Worm (Caenorhabditis elegans): ENCODE measurements around the gene mog-2.

The mog-2 gene

ce11 chrII:4299227-4299703 lies 24.9 kb upstream of the mog-2 start, which contains the start of gene sco-1 (continued):
- TF ChIP-seq C16A3.4 (tag; optimal IDR thresholded peaks at IDR 0.05) (peak; percentile 93), lsy-2 (tag; optimal IDR thresholded peaks at IDR 0.05) (peak; percentile 96 to 97), Y116A8C.19 (tag; optimal IDR thresholded peaks at IDR 0.05; ENCODE audit: borderline replicate concordance) (peak; percentile 85), ceh-82 (tag; optimal IDR thresholded peaks at IDR 0.05) (peak; percentile 97 to 98 (median 98)), mdl-1 (tag; optimal IDR thresholded peaks at IDR 0.05) (peak in 1 of 2 experiments; percentile 92), lir-3 (tag; optimal IDR thresholded peaks at IDR 0.05; ENCODE audit: poor library complexity) (peak; percentile 98), efl-3 (GFP tag; optimal IDR thresholded peaks at IDR 0.05) (peak; percentile 90), zip-4 (GFP tag; optimal IDR thresholded peaks at IDR 0.05) (peak; percentile 93), mef-2 (tag; optimal IDR thresholded peaks at IDR 0.05) (peak; percentile 34), aly-2 (tag; optimal IDR thresholded peaks at IDR 0.05) (peak; percentile 68), ceh-90 (tag; optimal IDR thresholded peaks at IDR 0.05) (peak; percentile 90), tlp-1 (tag; optimal IDR thresholded peaks at IDR 0.05) (no peak), nhr-85 (tag) (peak; percentile 99), sox-4 (tag; optimal IDR thresholded peaks at IDR 0.05) (peak; percentile 95), nhr-237 (tag; optimal IDR thresholded peaks at IDR 0.05) (peak; percentile 85), ama-1 (optimal IDR thresholded peaks at IDR 0.05) (peak; percentile 78), ceh-88 (GFP tag; IDR thresholded peaks at IDR 0.05) (peak; percentile 92), isw-1 (GFP tag; IDR thresholded peaks at IDR 0.05) (peak; percentile 98), hpl-2 (GFP tag; optimal IDR thresholded peaks at IDR 0.05) (peak; percentile 70), fkh-10 (GFP tag; optimal IDR thresholded peaks at IDR 0.05) (peak; percentile 91), dpl-1 (GFP tag; optimal IDR thresholded peaks at IDR 0.05) (peak; percentile 85 to 89 (median 87)), nhr-19 (GFP tag; conservative IDR thresholded peaks at IDR 0.05) (peak; percentile 97), ztf-11 (tag; optimal IDR thresholded peaks at IDR 0.05) (peak in 1 of 2 experiments; percentile 98), zag-1 (tag; optimal IDR thresholded peaks at IDR 0.05) (peak; percentile 92), nhr-11 (tag; optimal IDR thresholded peaks at IDR 0.05) (peak; percentile 85), nhr-90 (tag; optimal IDR thresholded peaks at IDR 0.05; ENCODE audit: poor library complexity) (peak; percentile 98), pax-3 (tag; optimal IDR thresholded peaks at IDR 0.05) (peak; percentile 96), fkh-8 (tag; optimal IDR thresholded peaks at IDR 0.05) (peak; percentile 98), unc-62 (GFP tag; optimal IDR thresholded peaks at IDR 0.05) (peak; percentile 68), nhr-47 (tag; optimal IDR thresholded peaks at IDR 0.05) (peak; percentile 98), mab-9 (GFP tag; IDR thresholded peaks at IDR 0.05) (peak; percentile 98), lin-13 (GFP tag; optimal IDR thresholded peaks at IDR 0.05) (peak; percentile 97), F16B12.6 (tag; optimal IDR thresholded peaks at IDR 0.05) (peak; percentile 71), pqm-1 (tag; optimal IDR thresholded peaks at IDR 0.05) (no peak), sup-37 (GFP tag; optimal IDR thresholded peaks at IDR 0.05) (peak; percentile 93), unc-86 (tag; optimal IDR thresholded peaks at IDR 0.05) (peak; percentile 97), dsc-1 (tag; optimal IDR thresholded peaks at IDR 0.05) (peak; percentile 98), lin-39 (tag; optimal IDR thresholded peaks at IDR 0.05) (peak; percentile 92), irx-1 (tag; optimal IDR thresholded peaks at IDR 0.05) (peak; percentile 97), grh-1 (GFP tag; IDR thresholded peaks at IDR 0.05) (peak; percentile 97), swsn-7 (tag; optimal IDR thresholded peaks at IDR 0.05) (peak; percentile 96), ets-5 (GFP tag; IDR thresholded peaks at IDR 0.05) (no peak), nhr-84 (tag; optimal IDR thresholded peaks at IDR 0.05) (no peak)

- TF ChIP-seq nhr-77 (tag; optimal IDR thresholded peaks at IDR 0.05) (no peak), isw-1 (GFP tag; IDR thresholded peaks at IDR 0.05) (no peak), elt-3 (tag; optimal IDR thresholded peaks at IDR 0.05) (no peak), xbp-1 (tag; optimal IDR thresholded peaks at IDR 0.05) (no peak)
Measured at ce11 chrII:4301307-4301706, 22.9 kb upstream of the mog-2 start, which contains the start of gene gtf-2F1. Gene gtf-2F1 (plus strand): TSS chrII:4301607.
